Fruit fly (Drosophila melanogaster) whole organism, embryonic: ENCODE results near the gene Fst.

Experiments used
- B-H1 ChIP-seq: fragments of 200-800 bp; sonication (Bioruptor generic); IDR thresholded peaks from 3 replicates; pipeline ENCODE4 v1.3.6; 2022; ENCODE audit warnings: missing biosample characterization, missing genetic modification characterization
- CG10543 ChIP-seq: fragments of 200-800 bp; sonication (Bioruptor generic); optimal IDR thresholded peaks from 3 replicates; lab custom pipeline; 2017; ENCODE audit warnings: missing biosample characterization, mild to moderate bottlenecking, missing genetic modification characterization, moderate library complexity
- CG12104 ChIP-seq: fragments of 200-800 bp; sonication (Bioruptor generic); optimal IDR thresholded peaks from 3 replicates; lab custom pipeline; 2016; ENCODE audit warnings: missing biosample characterization, missing genetic modification characterization
- CG12219 ChIP-seq: fragments of 200-800 bp; sonication (Bioruptor generic); optimal IDR thresholded peaks from 3 replicates; lab custom pipeline; 2018; ENCODE audit warnings: missing biosample characterization, mild to moderate bottlenecking, missing genetic modification characterization
- CG12659 ChIP-seq: fragments of 200-800 bp; sonication (Bioruptor generic); optimal IDR thresholded peaks from 3 replicates; lab custom pipeline; 2017; ENCODE audit warnings: mild to moderate bottlenecking, missing biosample characterization, missing genetic modification reagents, missing genetic modification characterization
- CG13296 ChIP-seq: fragments of 200-800 bp; sonication (Bioruptor generic); optimal IDR thresholded peaks from 3 replicates; lab custom pipeline; 2018; ENCODE audit warnings: missing biosample characterization, mild to moderate bottlenecking, missing genetic modification characterization
- CG13424 ChIP-seq: fragments of 200-800 bp; sonication (Bioruptor generic); optimal IDR thresholded peaks from 2 replicates; lab custom pipeline; 2019; ENCODE audit warnings: missing biosample characterization, mild to moderate bottlenecking, missing genetic modification characterization, moderate library complexity
- CG14667 ChIP-seq: fragments of 200-800 bp; sonication (Bioruptor generic); IDR thresholded peaks from 2 replicates; pipeline ENCODE4 v1.3.6; 2022; ENCODE audit warnings: missing biosample characterization, missing genetic modification characterization
- CG15514 ChIP-seq: fragments of 200-800 bp; sonication (Bioruptor generic); optimal IDR thresholded peaks from 3 replicates; lab custom pipeline; 2017; ENCODE audit warnings: missing biosample characterization, missing genetic modification characterization, mild to moderate bottlenecking, moderate library complexity, missing genetic modification reagents
- CG17186 ChIP-seq: fragments of 200-800 bp; sonication (Bioruptor generic); optimal IDR thresholded peaks from 3 replicates; lab custom pipeline; 2017; ENCODE audit warnings: missing biosample characterization, missing genetic modification reagents, missing genetic modification characterization
- CG2202 ChIP-seq: fragments of 200-800 bp; sonication (Bioruptor generic); optimal IDR thresholded peaks from 2 replicates; lab custom pipeline; 2018; ENCODE audit warnings: missing biosample characterization, mild to moderate bottlenecking, missing genetic modification characterization
- CG32532 ChIP-seq: fragments of 200-800 bp; sonication (Bioruptor generic); IDR thresholded peaks from 2 replicates; pipeline ENCODE4 v1.3.6; 2022; ENCODE audit warnings: missing biosample characterization, missing genetic modification characterization
- CG33213 ChIP-seq: fragments of 200-800 bp; sonication (Bioruptor generic); optimal IDR thresholded peaks from 3 replicates; lab custom pipeline; 2016; ENCODE audit warnings: missing biosample characterization, missing genetic modification characterization
- CG3838 ChIP-seq: fragments of 200-800 bp; sonication (Bioruptor generic); optimal IDR thresholded peaks from 3 replicates; lab custom pipeline; 2016; ENCODE audit warnings: missing biosample characterization, missing genetic modification characterization
- CG3995 ChIP-seq: fragments of 200-800 bp; sonication (Bioruptor generic); optimal IDR thresholded peaks from 3 replicates; lab custom pipeline; 2016; ENCODE audit warnings: missing biosample characterization, missing genetic modification characterization
- CG42726 ChIP-seq: fragments of 200-800 bp; sonication (Bioruptor generic); IDR thresholded peaks from 2 replicates; pipeline ENCODE4 v1.3.6; 2022; ENCODE audit warnings: missing biosample characterization, missing genetic modification characterization; ENCODE audit not compliant: partially characterized antibody
- CG4360 ChIP-seq: fragments of 200-800 bp; sonication (Bioruptor generic); IDR thresholded peaks from 2 replicates; pipeline ENCODE4 v1.3.6; 2022; ENCODE audit warnings: missing biosample characterization, missing genetic modification characterization
- CG4730 ChIP-seq: fragments of 200-800 bp; sonication (Bioruptor generic); IDR thresholded peaks from 2 replicates; pipeline ENCODE4 v1.3.6; 2022; ENCODE audit warnings: missing biosample characterization, missing genetic modification characterization
- CG5180 ChIP-seq: fragments of 200-800 bp; sonication (Bioruptor generic); optimal IDR thresholded peaks from 3 replicates; lab custom pipeline; 2017; ENCODE audit warnings: missing biosample characterization, missing genetic modification characterization, mild to moderate bottlenecking, moderate library complexity, missing genetic modification reagents
- CG7963 ChIP-seq: fragments of 200-800 bp; sonication (Bioruptor generic); IDR thresholded peaks from 3 replicates; pipeline ENCODE4 v1.3.6; 2022; ENCODE audit warnings: missing biosample characterization, missing genetic modification characterization; ENCODE audit not compliant: partially characterized antibody
- CG9437 ChIP-seq: fragments of 200-800 bp; sonication (Bioruptor generic); optimal IDR thresholded peaks from 2 replicates; lab custom pipeline; 2018; ENCODE audit warnings: missing biosample characterization, mild to moderate bottlenecking, missing genetic modification characterization
- CG9797 ChIP-seq: fragments of 200-800 bp; sonication (Bioruptor generic); optimal IDR thresholded peaks from 3 replicates; lab custom pipeline; 2018; ENCODE audit warnings: missing biosample characterization, mild to moderate bottlenecking, missing genetic modification characterization
- CoRest ChIP-seq: fragments of 200-800 bp; sonication (Bioruptor generic); optimal IDR thresholded peaks from 3 replicates; lab custom pipeline; 2018; ENCODE audit warnings: missing biosample characterization, mild to moderate bottlenecking, missing genetic modification characterization, moderate library complexity
- Dbx ChIP-seq: fragments of 200-800 bp; sonication (Bioruptor generic); IDR thresholded peaks from 3 replicates; pipeline ENCODE4 v1.3.6; 2022; ENCODE audit warnings: missing biosample characterization, missing genetic modification characterization
- Dek ChIP-seq: fragments of 200-800 bp; sonication (Bioruptor generic); optimal IDR thresholded peaks from 3 replicates; lab custom pipeline; 2019; ENCODE audit warnings: missing biosample characterization, mild to moderate bottlenecking, missing genetic modification characterization, moderate library complexity
- Dip3 ChIP-seq: fragments of 200-800 bp; sonication (Bioruptor generic); optimal IDR thresholded peaks from 3 replicates; lab custom pipeline; 2016; ENCODE audit warnings: missing biosample characterization, missing genetic modification characterization
- Dll ChIP-seq: fragments of 200-800 bp; sonication (Bioruptor generic); IDR thresholded peaks from 4 replicates; pipeline ENCODE4 v1.3.6; 2022; ENCODE audit warnings: missing biosample characterization, missing genetic modification characterization; ENCODE audit not compliant: partially characterized antibody
- Dref ChIP-seq: fragments of 200-800 bp; sonication (Bioruptor generic); IDR thresholded peaks from 2 replicates; pipeline ENCODE4 v1.3.6; 2022; ENCODE audit warnings: missing biosample characterization, missing genetic modification characterization
- ERR ChIP-seq: fragments of 200-800 bp; sonication (Bioruptor generic); optimal IDR thresholded peaks from 2 replicates; lab custom pipeline; 2016; ENCODE audit warnings: missing biosample characterization, missing genetic modification characterization
- Ets97D ChIP-seq: fragments of 200-800 bp; sonication (Bioruptor generic); optimal IDR thresholded peaks from 3 replicates; lab custom pipeline; 2016; ENCODE audit warnings: missing biosample characterization, missing genetic modification characterization
- HmgZ ChIP-seq: fragments of 200-800 bp; sonication (Bioruptor generic); optimal IDR thresholded peaks from 2 replicates; lab custom pipeline; 2018; ENCODE audit warnings: missing biosample characterization, mild to moderate bottlenecking, missing genetic modification characterization
- Hmr ChIP-seq: fragments of 200-800 bp; sonication (Bioruptor generic); optimal IDR thresholded peaks from 3 replicates; lab custom pipeline; 2017; ENCODE audit warnings: mild to moderate bottlenecking, missing biosample characterization, missing genetic modification reagents, missing genetic modification characterization
- Sin3A ChIP-seq: fragments of >200 bp; optimal IDR thresholded peaks from 2 replicates; lab custom pipeline; 2018
- Sry-δ ChIP-seq: fragments of 200-800 bp; sonication (Bioruptor generic); optimal IDR thresholded peaks from 2 replicates; lab custom pipeline; 2016; ENCODE audit warnings: missing biosample characterization, missing genetic modification characterization
- Trl ChIP-seq, 3 experiments: fragments of >200 bp in 2 of 3; fragments of 200-800 bp in 1 of 3; sonication (Bioruptor generic) in 1 of 3; optimal IDR thresholded peaks; 2 replicates in 1 of 3; 3 replicates in 2 of 3; lab custom pipeline; 2016 to 2017; ENCODE audit warnings: missing biosample characterization in 1 of 3, missing genetic modification characterization in 1 of 3
- corto ChIP-seq: fragments of 200-800 bp; sonication (Bioruptor generic); optimal IDR thresholded peaks from 2 replicates; lab custom pipeline; 2016; ENCODE audit warnings: missing biosample characterization, mild to moderate bottlenecking, missing genetic modification characterization, moderate library complexity
- disco-r ChIP-seq: fragments of 200-800 bp; sonication (Bioruptor generic); optimal IDR thresholded peaks from 2 replicates; lab custom pipeline; 2016; ENCODE audit warnings: missing biosample characterization, missing genetic modification characterization
- fd96Cb ChIP-seq: fragments of 200-800 bp; sonication (Bioruptor generic); optimal IDR thresholded peaks from 2 replicates; lab custom pipeline; 2018; ENCODE audit warnings: missing biosample characterization, mild to moderate bottlenecking, missing genetic modification characterization, moderate library complexity
- gcm2 ChIP-seq: fragments of 200-800 bp; sonication (Bioruptor generic); optimal IDR thresholded peaks from 2 replicates; lab custom pipeline; 2016; ENCODE audit warnings: missing biosample characterization, missing genetic modification characterization
- gro ChIP-seq: fragments of 200-800 bp; sonication (Bioruptor generic); optimal IDR thresholded peaks from 2 replicates; lab custom pipeline; 2016; ENCODE audit warnings: missing biosample characterization, missing genetic modification characterization
- h ChIP-seq: fragments of >200 bp; optimal IDR thresholded peaks from 2 replicates; lab custom pipeline; 2017
- hbn ChIP-seq: fragments of 200-800 bp; sonication (Bioruptor generic); IDR thresholded peaks from 2 replicates; pipeline ENCODE4 v1.3.6; 2022; ENCODE audit warnings: missing biosample characterization, missing genetic modification characterization; ENCODE audit not compliant: partially characterized antibody
- insv ChIP-seq, 2 experiments: fragments of 200-800 bp; sonication (Bioruptor generic); optimal IDR thresholded peaks; 3 replicates each; lab custom pipeline; 2016 to 2018; ENCODE audit warnings: missing biosample characterization in 2 of 2, missing genetic modification characterization in 2 of 2
- lilli ChIP-seq: fragments of 200-800 bp; sonication (Bioruptor generic); optimal IDR thresholded peaks from 3 replicates; lab custom pipeline; 2016; ENCODE audit warnings: missing biosample characterization, missing genetic modification characterization
- mam ChIP-seq: fragments of 200-800 bp; sonication (Bioruptor generic); optimal IDR thresholded peaks from 3 replicates; lab custom pipeline; 2016; ENCODE audit warnings: missing biosample characterization, missing genetic modification characterization
- nau ChIP-seq: fragments of 200-800 bp; sonication (Bioruptor generic); optimal IDR thresholded peaks from 3 replicates; lab custom pipeline; 2017; ENCODE audit warnings: missing biosample characterization, mild to moderate bottlenecking, missing genetic modification characterization, missing genetic modification reagents
- nerfin-2 ChIP-seq: fragments of 200-800 bp; sonication (Bioruptor generic); IDR thresholded peaks from 2 replicates; pipeline ENCODE4 v1.3.6; 2022; ENCODE audit warnings: missing biosample characterization, missing genetic modification characterization; ENCODE audit not compliant: partially characterized antibody
- sd ChIP-seq: fragments of 200-800 bp; sonication (Bioruptor generic); optimal IDR thresholded peaks from 3 replicates; lab custom pipeline; 2018; ENCODE audit warnings: missing biosample characterization, mild to moderate bottlenecking, missing genetic modification characterization, moderate library complexity
- sug ChIP-seq: fragments of 200-800 bp; optimal IDR thresholded peaks from 2 replicates; lab custom pipeline; 2019; ENCODE audit warnings: missing biosample characterization, mild to moderate bottlenecking, missing genetic modification characterization, moderate library complexity

Fst gene

DNA sequence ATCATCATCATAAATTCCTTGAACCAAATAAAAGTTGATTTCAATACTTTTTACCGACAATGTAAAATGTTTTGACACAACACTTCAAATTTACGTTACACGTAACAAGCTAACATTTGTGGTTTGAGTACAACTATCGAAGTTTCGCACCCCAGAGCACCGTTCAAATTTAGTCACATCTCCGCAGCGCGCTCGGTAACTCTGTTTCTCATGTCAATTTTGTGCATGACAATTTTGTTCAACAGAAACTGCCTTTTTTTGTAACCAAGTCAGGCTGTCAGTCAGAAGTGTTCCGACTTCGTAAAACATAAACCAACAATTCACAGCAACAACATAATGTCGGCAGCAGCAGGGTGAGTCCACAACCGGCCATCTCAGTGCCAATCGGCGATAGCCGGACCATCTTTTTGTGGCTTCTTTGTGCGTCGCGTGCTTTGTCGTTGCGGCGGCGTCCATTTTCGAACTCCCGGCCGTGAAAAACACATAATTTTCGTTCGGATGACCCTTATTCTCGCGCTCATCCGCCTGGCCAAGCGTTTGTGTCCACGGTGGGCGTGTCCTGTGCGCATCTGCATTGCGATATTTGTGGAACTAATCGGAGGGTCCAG, 31.9 kb upstream of the Fst start, which contains the start of gene p23 (continued):
- TF ChIP-seq CG42726 (GFP tag; lab: Robert Waterston, UW) = peak; percentile 26; the same call in 1 of the 2 replicates
- TF ChIP-seq Trl (optimal IDR thresholded peaks at IDR 0.05; lab: Kevin White, UChicago) = no peak
- no peak for TF ChIP-seq Trl (GFP tag; optimal IDR thresholded peaks at IDR 0.05; lab: Kevin White, UChicago)
- peak; percentile 66 for TF ChIP-seq Hmr (GFP tag; lab: Kevin White, UChicago)
- TF ChIP-seq CoRest = peak; percentile 17
- 0 out of 2 replicates have a peak, but pooled peaks have one; percentile 50 for TF ChIP-seq nerfin-2
- no peak for TF ChIP-seq CG13424 (tag; lab: Kevin White, UChicago)
- TF ChIP-seq Ets97D (GFP tag; lab: Kevin White, UChicago) = peak; percentile 75
- peak; percentile 15 for TF ChIP-seq CG10543 (GFP tag; lab: Kevin White, UChicago)
- peak; percentile 31 for TF ChIP-seq ERR (GFP tag; lab: Kevin White, UChicago)
- TF ChIP-seq nau (GFP tag; lab: Kevin White, UChicago) = no peak
- no peak for TF ChIP-seq CG3838 (GFP tag; lab: Kevin White, UChicago)
- TF ChIP-seq CG7963 (GFP tag; lab: Robert Waterston, UW) = no peak
- no peak for TF ChIP-seq B-H1 (GFP tag; lab: Robert Waterston, UW)
- TF ChIP-seq CG12659 (GFP tag; lab: Kevin White, UChicago) = peak; percentile 66
- TF ChIP-seq CG14667 (GFP tag; lab: Robert Waterston, UW) = no peak
- peak; percentile 27; the same call in 1 of the 2 replicates for TF ChIP-seq CG32532 (GFP tag; lab: Robert Waterston, UW)
- peak; percentile 57 for TF ChIP-seq Sin3A (lab: Kevin White, UChicago)
- no peak for TF ChIP-seq CG12219 (GFP tag; lab: Kevin White, UChicago)
- peak; percentile 86 for TF ChIP-seq HmgZ (tag; lab: Kevin White, UChicago)
- no peak for TF ChIP-seq CG4360 (GFP tag; lab: Robert Waterston, UW)
- no peak for TF ChIP-seq Dip3 (GFP tag; lab: Kevin White, UChicago)
- peak; percentile 9 for TF ChIP-seq CG3995 (GFP tag; lab: Kevin White, UChicago)
- TF ChIP-seq CG33213 (GFP tag; lab: Kevin White, UChicago) = peak; percentile 69
- no peak for TF ChIP-seq CG5180
- 0 out of 2 replicates have a peak, but pooled peaks have one; percentile 40 for TF ChIP-seq hbn (GFP tag; lab: Robert Waterston, UW)
- TF ChIP-seq Dll (GFP tag; lab: Robert Waterston, UW) = peak; percentile 29; the same call in 1 of the 4 replicates
- TF ChIP-seq h (lab: Kevin White, UChicago) = no peak
- no peak for TF ChIP-seq CG13296 (GFP tag; lab: Kevin White, UChicago)
- no peak for TF ChIP-seq corto (GFP tag; lab: Kevin White, UChicago)
- TF ChIP-seq CG15514 = peak; percentile 54
- TF ChIP-seq Dref (GFP tag; lab: Robert Waterston, UW) = peak; percentile 44
- TF ChIP-seq Sry-δ (GFP tag; lab: Kevin White, UChicago) = peak; percentile 58
- TF ChIP-seq CG2202 = no peak
- peak; percentile 90 for TF ChIP-seq CG9797 (GFP tag; lab: Kevin White, UChicago)
- TF ChIP-seq CG12104 (GFP tag; lab: Kevin White, UChicago) = no peak
- peak; percentile 82 for TF ChIP-seq sd (tag; lab: Kevin White, UChicago)
- peak in 1 of 2 experiments; percentile 29 for TF ChIP-seq insv (GFP tag; optimal IDR thresholded peaks at IDR 0.05; lab: Kevin White, UChicago)
- peak; percentile 32 for TF ChIP-seq Dek
- TF ChIP-seq CG4730 = no peak
- TF ChIP-seq lilli (GFP tag; lab: Kevin White, UChicago) = no peak
- TF ChIP-seq fd96Cb = no peak
- TF ChIP-seq gro (GFP tag; lab: Kevin White, UChicago) = no peak
- peak; percentile 60; the same call in 2 of the 3 replicates for TF ChIP-seq Dbx (GFP tag; lab: Robert Waterston, UW)
- peak; percentile 33 for TF ChIP-seq CG17186 (GFP tag; lab: Kevin White, UChicago)
- TF ChIP-seq sug (tag; lab: Kevin White, UChicago) = no peak
- peak; percentile 33 for TF ChIP-seq disco-r
- no peak for TF ChIP-seq mam (GFP tag; lab: Kevin White, UChicago)
- TF ChIP-seq gcm2 (GFP tag; lab: Kevin White, UChicago) = peak; percentile 30
- TF ChIP-seq CG9437 (GFP tag; lab: Kevin White, UChicago) = peak; percentile 58
